Worm (Caenorhabditis elegans) whole organism, L1 larva: ENCODE data around the gene C23H3.2.

Experiments used
- aha-1 ChIP-seq: fragments of 150-350 bp; optimal IDR thresholded peaks from 2 replicates; lab custom pipeline; 2014; ENCODE audit warnings: missing biosample characterization, missing genetic modification characterization
- alr-1 ChIP-seq: fragments of 200-800 bp; sonication (Bioruptor generic); optimal IDR thresholded peaks from 2 replicates; lab custom pipeline; 2018; ENCODE audit warnings: borderline replicate concordance, mild to moderate bottlenecking, missing genetic modification characterization, missing compliant biosample characterization
- aly-2 ChIP-seq: fragments of 150-350 bp; optimal IDR thresholded peaks from 2 replicates; lab custom pipeline; 2014; ENCODE audit warnings: missing biosample characterization, missing genetic modification characterization
- ama-1 ChIP-seq: fragments of 150-350 bp; optimal IDR thresholded peaks from 2 replicates; lab custom pipeline; 2014
- blmp-1 ChIP-seq: fragments of 150-350 bp; optimal IDR thresholded peaks from 2 replicates; lab custom pipeline; 2014; ENCODE audit warnings: missing biosample characterization, missing genetic modification characterization
- ceh-82 ChIP-seq, 3 experiments: fragments of 150-350 bp in 1 of 3; sonication (generic microtip) in 2 of 3; optimal IDR thresholded peaks; 2 replicates each; lab custom pipeline; 2014 to 2017; ENCODE audit warnings: missing biosample characterization in 3 of 3, missing genetic modification characterization in 3 of 3
- ceh-90 ChIP-seq: sonication (generic microtip); optimal IDR thresholded peaks from 2 replicates; lab custom pipeline; 2016; ENCODE audit warnings: missing genetic modification characterization, missing compliant biosample characterization
- ces-1 ChIP-seq: fragments of 150-350 bp; optimal IDR thresholded peaks from 2 replicates; lab custom pipeline; 2014; ENCODE audit warnings: missing biosample characterization, missing genetic modification reagents, missing genetic modification characterization
- dsc-1 ChIP-seq: sonication (generic microtip); optimal IDR thresholded peaks from 2 replicates; lab custom pipeline; 2016; ENCODE audit warnings: mild to moderate bottlenecking, missing genetic modification characterization, missing compliant biosample characterization
- efl-1 ChIP-seq, 4 experiments: fragments of 150-350 bp; optimal IDR thresholded peaks in 3 of 4; peaks in 1 of 4; 1 replicate in 1 of 4; 2 replicates in 3 of 4; lab custom pipeline; 2014; ENCODE audit warnings: missing biosample characterization in 2 of 4, missing genetic modification characterization in 2 of 4, missing genetic modification reagents in 2 of 4
- efl-3 ChIP-seq: fragments of 200-800 bp; sonication (Bioruptor generic); optimal IDR thresholded peaks from 2 replicates; lab custom pipeline; 2018; ENCODE audit warnings: mild to moderate bottlenecking, missing genetic modification characterization, missing compliant biosample characterization
- egl-13 ChIP-seq: sonication (generic microtip); optimal IDR thresholded peaks from 2 replicates; lab custom pipeline; 2016; ENCODE audit warnings: missing genotype, missing genetic modification reagents, missing genetic modification characterization, missing compliant biosample characterization
- egl-27 ChIP-seq, 2 experiments: fragments of 150-350 bp in 1 of 2; sonication (generic microtip); optimal IDR thresholded peaks; 3 replicates each; lab custom pipeline; 2017 to 2018; ENCODE audit warnings: missing biosample characterization in 2 of 2, missing genetic modification characterization in 2 of 2, missing genetic modification reagents in 2 of 2
- elt-3 ChIP-seq, 6 experiments: fragments of 150-350 bp in 1 of 6; sonication (generic microtip); optimal IDR thresholded peaks; 2 replicates each; lab custom pipeline; 2017 to 2018; ENCODE audit warnings: missing biosample characterization in 6 of 6, missing genetic modification characterization in 6 of 6, inconsistent platforms in 1 of 6
- fkh-10 ChIP-seq: sonication (generic microtip); optimal IDR thresholded peaks from 2 replicates; lab custom pipeline; 2017; ENCODE audit warnings: missing biosample characterization, missing genetic modification reagents, missing genetic modification characterization
- fkh-4 ChIP-seq: sonication (generic microtip); optimal IDR thresholded peaks from 2 replicates; lab custom pipeline; 2016; ENCODE audit warnings: missing compliant biosample characterization, missing genetic modification characterization, borderline replicate concordance
- fkh-8 ChIP-seq: sonication (generic microtip); optimal IDR thresholded peaks from 2 replicates; lab custom pipeline; 2016; ENCODE audit warnings: mild to moderate bottlenecking, missing genetic modification characterization, missing compliant biosample characterization
- fos-1 ChIP-seq: fragments of 150-350 bp; optimal IDR thresholded peaks from 2 replicates; lab custom pipeline; 2014; ENCODE audit warnings: missing biosample characterization, missing genetic modification characterization
- irx-1 ChIP-seq: sonication (generic microtip); optimal IDR thresholded peaks from 2 replicates; lab custom pipeline; 2016; ENCODE audit warnings: missing genetic modification characterization, missing compliant biosample characterization
- lin-13 ChIP-seq: fragments of 150-350 bp; optimal IDR thresholded peaks from 2 replicates; lab custom pipeline; 2014; ENCODE audit warnings: missing biosample characterization, missing genetic modification reagents, missing genetic modification characterization
- lin-14 ChIP-seq: fragments of 200-800 bp; sonication (Bioruptor generic); optimal IDR thresholded peaks from 2 replicates; lab custom pipeline; 2018; ENCODE audit warnings: mild to moderate bottlenecking, missing genetic modification characterization, moderate library complexity, missing compliant biosample characterization
- lin-15B ChIP-seq: fragments of 150-350 bp; sonication (generic microtip); optimal IDR thresholded peaks from 3 replicates; lab custom pipeline; 2014; ENCODE audit warnings: missing biosample characterization, missing genetic modification characterization
- lin-35 ChIP-seq, 2 experiments: fragments of 150-350 bp; optimal IDR thresholded peaks; 2 replicates each; lab custom pipeline; 2014; ENCODE audit warnings: missing biosample characterization in 2 of 2, missing genetic modification characterization in 2 of 2, missing genetic modification reagents in 2 of 2
- lir-3 ChIP-seq: sonication (generic microtip); optimal IDR thresholded peaks from 2 replicates; lab custom pipeline; 2016; ENCODE audit warnings: mild to moderate bottlenecking, missing genetic modification characterization, moderate library complexity, missing compliant biosample characterization; ENCODE audit not compliant: poor library complexity
- mdl-1 ChIP-seq, 2 experiments: fragments of 150-350 bp; optimal IDR thresholded peaks; 2 replicates each; lab custom pipeline; 2014 to 2017; ENCODE audit warnings: missing biosample characterization in 2 of 2, missing genetic modification characterization in 2 of 2, inconsistent platforms in 1 of 2
- mef-2 ChIP-seq: fragments of 150-350 bp; optimal IDR thresholded peaks from 2 replicates; lab custom pipeline; 2014; ENCODE audit warnings: missing biosample characterization, missing genetic modification characterization
- nhr-11 ChIP-seq: fragments of 150-350 bp; optimal IDR thresholded peaks from 2 replicates; lab custom pipeline; 2014; ENCODE audit warnings: missing biosample characterization, missing genetic modification characterization
- nhr-12 ChIP-seq: sonication (generic microtip); optimal IDR thresholded peaks from 2 replicates; lab custom pipeline; 2017; ENCODE audit warnings: missing biosample characterization, missing genetic modification characterization
- nhr-20 ChIP-seq: sonication (generic microtip); optimal IDR thresholded peaks from 2 replicates; lab custom pipeline; 2016; ENCODE audit warnings: mild to moderate bottlenecking, missing genetic modification characterization, missing compliant biosample characterization
- nhr-237 ChIP-seq: fragments of 150-350 bp; optimal IDR thresholded peaks from 2 replicates; lab custom pipeline; 2014; ENCODE audit warnings: missing biosample characterization, missing genetic modification characterization
- nhr-47 ChIP-seq: sonication (generic microtip); optimal IDR thresholded peaks from 2 replicates; lab custom pipeline; 2016; ENCODE audit warnings: mild to moderate bottlenecking, missing genetic modification characterization, moderate library complexity, missing compliant biosample characterization
- nhr-77 ChIP-seq: fragments of 150-350 bp; optimal IDR thresholded peaks from 2 replicates; lab custom pipeline; 2014; ENCODE audit warnings: missing biosample characterization, missing genetic modification characterization
- pax-3 ChIP-seq: fragments of 200-800 bp; sonication (Bioruptor generic); optimal IDR thresholded peaks from 2 replicates; lab custom pipeline; 2018; ENCODE audit warnings: mild to moderate bottlenecking, missing genetic modification characterization, moderate library complexity, missing compliant biosample characterization
- snpc-4 ChIP-seq: fragments of 150-350 bp; optimal IDR thresholded peaks from 2 replicates; lab custom pipeline; 2014; ENCODE audit warnings: missing biosample characterization, missing genetic modification characterization
- sox-4 ChIP-seq: sonication (generic microtip); optimal IDR thresholded peaks from 2 replicates; lab custom pipeline; 2016; ENCODE audit warnings: missing genetic modification characterization, missing compliant biosample characterization
- sptf-1 ChIP-seq: fragments of 150-350 bp; optimal IDR thresholded peaks from 2 replicates; lab custom pipeline; 2014; ENCODE audit warnings: missing biosample characterization, missing genetic modification characterization
- tlp-1 ChIP-seq: fragments of 150-350 bp; optimal IDR thresholded peaks from 2 replicates; lab custom pipeline; 2014; ENCODE audit warnings: missing biosample characterization, missing genetic modification characterization
- unc-62 ChIP-seq: fragments of 150-350 bp; optimal IDR thresholded peaks from 2 replicates; lab custom pipeline; 2014; ENCODE audit warnings: missing biosample characterization, missing genetic modification reagents, missing genetic modification characterization
- unc-86 ChIP-seq: sonication (generic microtip); optimal IDR thresholded peaks from 2 replicates; lab custom pipeline; 2016; ENCODE audit warnings: missing genetic modification characterization, missing compliant biosample characterization
- xbp-1 ChIP-seq: sonication (generic microtip); optimal IDR thresholded peaks from 2 replicates; lab custom pipeline; 2016; ENCODE audit warnings: missing genetic modification characterization, missing compliant biosample characterization
- zag-1 ChIP-seq: fragments of 150-350 bp; optimal IDR thresholded peaks from 2 replicates; lab custom pipeline; 2014; ENCODE audit warnings: missing biosample characterization, missing genetic modification characterization
- zip-4 ChIP-seq: fragments of 200-800 bp; sonication (Bioruptor generic); optimal IDR thresholded peaks from 2 replicates; lab custom pipeline; 2018; ENCODE audit warnings: mild to moderate bottlenecking, missing genetic modification characterization, moderate library complexity, missing compliant biosample characterization

The C23H3.2 gene

DNA sequence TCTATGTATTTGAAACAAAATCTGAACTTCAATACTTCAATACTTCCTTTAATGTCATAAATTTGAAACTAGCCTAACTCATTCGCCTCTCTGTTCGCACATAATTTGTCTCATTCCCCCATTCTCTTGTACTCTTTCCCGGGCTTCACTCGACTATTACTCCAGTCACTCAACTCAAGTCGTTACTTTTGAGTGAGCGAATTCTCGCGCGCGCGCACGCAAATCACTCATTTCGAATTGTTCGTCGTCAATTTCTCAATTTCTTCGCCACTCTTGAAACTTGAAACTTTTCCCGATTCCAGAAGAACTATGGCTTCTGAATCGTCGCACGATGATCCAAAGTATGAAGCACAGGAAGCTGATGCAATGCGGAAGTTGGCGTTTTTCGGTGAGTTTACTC lies 43.1 kb downstream of the C23H3.2 start, which contains the start of gene col-68:
Gene col-68, plus strand, starts transcription at position 301 of the 400 bp plus-strand sequence.
- TF ChIP-seq zip-4 (GFP tag; lab: Kevin White, UChicago) = no peak
- TF ChIP-seq egl-13 (tag; lab: Kevin White, UChicago) = no peak
- TF ChIP-seq fkh-4 (tag; lab: Kevin White, UChicago) = no peak
- no peak for TF ChIP-seq sptf-1 (tag; lab: Kevin White, UChicago)
- no peak for TF ChIP-seq zag-1 (tag; lab: Kevin White, UChicago)
- no peak for TF ChIP-seq blmp-1 (tag; lab: Kevin White, UChicago)
- no peak for TF ChIP-seq lin-13
- TF ChIP-seq irx-1 (tag; lab: Kevin White, UChicago) = no peak
- no peak for TF ChIP-seq alr-1 (tag; lab: Kevin White, UChicago)
- no peak for TF ChIP-seq nhr-237 (tag; lab: Kevin White, UChicago)
- no peak for TF ChIP-seq elt-3 (tag; optimal IDR thresholded peaks at IDR 0.05; lab: Kevin White, UChicago)
- no peak for TF ChIP-seq lir-3
- no peak for TF ChIP-seq nhr-47 (tag; lab: Kevin White, UChicago)

- TF ChIP-seq efl-1 (optimal IDR thresholded peaks at IDR 0.05; lab: Kevin White, UChicago) (no peak), efl-1 (GFP tag; optimal IDR thresholded peaks at IDR 0.05 in 1 of 2; lab: Kevin White, UChicago) (peak in 1 of 2 experiments; percentile 34), aha-1 (tag; lab: Kevin White, UChicago) (no peak), pax-3 (tag; lab: Kevin White, UChicago) (no peak), unc-62 (GFP tag; lab: Kevin White, UChicago) (no peak), fkh-8 (tag; lab: Kevin White, UChicago) (no peak)
Observed at ce11 chrII:105327-105882, 44.3 kb downstream of the C23H3.2 start.

ce11 chrII:105889-106288 lies 44.8 kb downstream of the C23H3.2 start, which contains the start of gene txt-1:
TSS of gene txt-1 (plus strand) at chrII:106189.
- TF ChIP-seq aly-2 (tag; lab: Kevin White, UChicago) (no peak), zag-1 (tag; lab: Kevin White, UChicago) (no peak), unc-86 (tag; lab: Kevin White, UChicago) (no peak), elt-3 (tag; optimal IDR thresholded peaks at IDR 0.05; lab: Kevin White, UChicago) (no peak), egl-27 (tag; optimal IDR thresholded peaks at IDR 0.05; lab: Kevin White, UChicago) (no peak), nhr-20 (no peak), unc-62 (GFP tag; lab: Kevin White, UChicago) (no peak), ces-1 (GFP tag; lab: Kevin White, UChicago) (no peak), mef-2 (tag; lab: Kevin White, UChicago) (no peak), fos-1 (tag; lab: Kevin White, UChicago) (no peak)

DNA sequence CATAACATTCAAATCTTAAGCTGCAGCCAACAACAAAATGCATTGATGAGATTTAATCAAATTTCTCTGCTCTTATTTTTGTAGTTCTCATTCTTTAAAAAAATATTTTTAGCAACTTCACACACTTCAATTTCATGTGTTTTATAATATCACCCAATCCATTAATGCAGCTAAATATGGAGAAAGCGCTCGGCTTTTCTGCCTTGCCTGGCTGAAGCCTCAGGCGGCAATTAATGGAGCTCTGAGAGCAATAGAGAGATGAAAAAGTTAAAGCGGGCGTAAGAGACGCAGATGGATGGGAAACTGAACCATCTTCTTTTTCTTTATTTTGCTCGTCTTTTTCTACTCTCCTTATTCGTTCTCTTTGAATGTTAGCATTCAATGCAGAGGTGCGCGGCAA lies 46.6 kb downstream of the C23H3.2 start:
- TF ChIP-seq nhr-12 (tag; lab: Kevin White, UChicago) = no peak
- TF ChIP-seq mdl-1 (tag; optimal IDR thresholded peaks at IDR 0.05; lab: Kevin White, UChicago) = no peak
- peak; percentile 42 for TF ChIP-seq lin-14 (GFP tag; lab: Kevin White, UChicago)
- TF ChIP-seq efl-3 (GFP tag; lab: Kevin White, UChicago) = no peak
- TF ChIP-seq ama-1 (lab: Kevin White, UChicago) = no peak

DNA sequence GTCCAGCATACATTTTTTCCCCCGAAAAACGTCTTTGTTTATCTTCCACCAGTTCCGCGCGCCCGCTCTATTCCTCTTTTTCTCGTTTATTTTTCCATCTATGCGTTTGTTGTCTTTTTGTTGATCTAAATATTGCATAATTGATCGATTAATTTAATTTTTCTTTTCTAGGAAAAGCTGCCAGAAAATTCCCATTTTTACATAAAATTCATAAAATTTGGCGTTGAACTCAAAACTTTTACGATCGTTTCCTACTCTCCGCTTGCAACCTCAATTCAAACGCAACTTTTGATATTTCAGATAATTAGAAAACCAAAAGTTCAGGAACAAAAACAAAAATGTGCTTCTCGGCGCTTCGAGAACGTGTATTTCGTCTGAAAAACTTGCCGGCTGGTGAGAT lies 47.8 kb downstream of the C23H3.2 start, which contains the start of gene C50D2.2:
Gene C50D2.2, plus strand, starts transcription at position 301 of the 400 bp plus-strand sequence.
- TF ChIP-seq lin-35 (GFP tag; optimal IDR thresholded peaks at IDR 0.05; lab: Kevin White, UChicago) = no peak
- TF ChIP-seq snpc-4 (tag; lab: Kevin White, UChicago) = no peak
- TF ChIP-seq ces-1 (GFP tag; lab: Kevin White, UChicago) = no peak
- no peak for TF ChIP-seq dsc-1 (tag; lab: Kevin White, UChicago)
- no peak for TF ChIP-seq fkh-10 (GFP tag; lab: Kevin White, UChicago)
- no peak for TF ChIP-seq xbp-1 (tag; lab: Kevin White, UChicago)
- TF ChIP-seq lin-15B (tag; lab: Kevin White, UChicago) = no peak
- TF ChIP-seq sox-4 (tag; lab: Kevin White, UChicago) = no peak
- TF ChIP-seq nhr-11 (tag; lab: Kevin White, UChicago) = no peak
- no peak for TF ChIP-seq ceh-82 (tag; optimal IDR thresholded peaks at IDR 0.05; lab: Kevin White, UChicago)
- no peak for TF ChIP-seq tlp-1 (tag; lab: Kevin White, UChicago)
- TF ChIP-seq fos-1 (tag; lab: Kevin White, UChicago) = no peak
- no peak for TF ChIP-seq sptf-1 (tag; lab: Kevin White, UChicago)
- TF ChIP-seq unc-62 (GFP tag; lab: Kevin White, UChicago) = no peak
- no peak for TF ChIP-seq ceh-90 (tag; lab: Kevin White, UChicago)
- no peak for TF ChIP-seq nhr-77 (tag; lab: Kevin White, UChicago)
- TF ChIP-seq unc-86 (tag; lab: Kevin White, UChicago) = no peak
- TF ChIP-seq irx-1 (tag; lab: Kevin White, UChicago) = no peak
- no peak for TF ChIP-seq ama-1 (lab: Kevin White, UChicago)
- TF ChIP-seq, all 84 proteins: peak for 0
